Worm (Caenorhabditis elegans) whole organism, young adult: ENCODE data around the gene cyn-17.

ENCODE experiments used
- F33H1.4 ChIP-seq: fragments of 200-800 bp; sonication (Bioruptor generic); IDR thresholded peaks from 2 replicates; pipeline ENCODE4 v1.3.6; 2022; ENCODE audit warnings: missing genetic modification reagents, missing genetic modification characterization, missing compliant biosample characterization
- F49E8.2 ChIP-seq: sonication (generic microtip); optimal IDR thresholded peaks from 3 replicates; lab custom pipeline; 2017; ENCODE audit warnings: missing genetic modification characterization, mild to moderate bottlenecking, missing compliant biosample characterization, antibody characterized with exemption, moderate library complexity; ENCODE audit not compliant: insufficient read depth
- K11D2.4 ChIP-seq: fragments of 200-800 bp; sonication (Bioruptor generic); IDR thresholded peaks from 2 replicates; pipeline ENCODE4 v1.3.6; 2022; ENCODE audit warnings: missing genetic modification reagents, missing genetic modification characterization, missing compliant biosample characterization
- K12H6.12 ChIP-seq: fragments of 200-800 bp; sonication (Bioruptor generic); optimal IDR thresholded peaks from 2 replicates; lab custom pipeline; 2018; ENCODE audit warnings: mild to moderate bottlenecking, missing genetic modification characterization, missing compliant biosample characterization
- cebp-1 ChIP-seq, 2 experiments: fragments of 200-800 bp in 1 of 2; sonication (Bioruptor generic) in 1 of 2; sonication (generic microtip) in 1 of 2; IDR thresholded peaks in 1 of 2; optimal IDR thresholded peaks in 1 of 2; 2 replicates each; pipeline versions ENCODE4 v1.3.6 to Lab custom; 2017 to 2022; ENCODE audit warnings: missing compliant biosample characterization in 2 of 2, missing genetic modification characterization in 2 of 2, mild to moderate bottlenecking in 1 of 2, missing genetic modification reagents in 1 of 2, moderate library complexity in 1 of 2
- ceh-58 ChIP-seq: fragments of 200-800 bp; sonication (Bioruptor generic); IDR thresholded peaks from 2 replicates; pipeline ENCODE4 v1.3.6; 2022; ENCODE audit warnings: missing genetic modification characterization, missing compliant biosample characterization
- dox-1 ChIP-seq: fragments of 200-800 bp; sonication (Bioruptor generic); IDR thresholded peaks from 2 replicates; pipeline ENCODE4 v1.3.6; 2022; ENCODE audit warnings: missing genetic modification reagents, missing genetic modification characterization, missing compliant biosample characterization
- dpl-1 ChIP-seq: fragments of 150-350 bp; optimal IDR thresholded peaks from 2 replicates; lab custom pipeline; 2014; ENCODE audit warnings: missing biosample characterization, missing genetic modification reagents, missing genetic modification characterization
- ekl-4 ChIP-seq: fragments of 200-800 bp; sonication (Bioruptor generic); IDR thresholded peaks from 2 replicates; pipeline ENCODE4 v1.3.6; 2022; ENCODE audit warnings: missing genetic modification reagents, missing genetic modification characterization, missing compliant biosample characterization
- gei-17 ChIP-seq: fragments of 200-800 bp; sonication (Bioruptor generic); optimal IDR thresholded peaks from 2 replicates; lab custom pipeline; 2018; ENCODE audit warnings: mild to moderate bottlenecking, missing genetic modification characterization, missing compliant biosample characterization
- him-1 ChIP-seq: sonication (generic microtip); optimal IDR thresholded peaks from 2 replicates; lab custom pipeline; 2016; ENCODE audit warnings: missing genotype, missing genetic modification reagents, missing genetic modification characterization, missing compliant biosample characterization
- hlh-12 ChIP-seq: sonication (generic microtip); optimal IDR thresholded peaks from 2 replicates; lab custom pipeline; 2016; ENCODE audit warnings: missing genetic modification characterization, missing compliant biosample characterization
- hmg-1.2 ChIP-seq: fragments of 200-800 bp; sonication (Bioruptor generic); IDR thresholded peaks from 2 replicates; pipeline ENCODE4 v1.3.6; 2022; ENCODE audit warnings: missing genetic modification reagents, missing genetic modification characterization, missing compliant biosample characterization
- let-526 ChIP-seq: fragments of 200-800 bp; sonication (Bioruptor generic); IDR thresholded peaks from 2 replicates; pipeline ENCODE4 v1.3.6; 2022; ENCODE audit warnings: missing genetic modification reagents, missing genetic modification characterization, missing compliant biosample characterization
- let-607 ChIP-seq, 2 experiments: fragments of 200-800 bp in 1 of 2; sonication (Bioruptor generic) in 1 of 2; sonication (generic microtip) in 1 of 2; optimal IDR thresholded peaks; 2 replicates each; lab custom pipeline; 2016 to 2018; ENCODE audit warnings: mild to moderate bottlenecking in 2 of 2, missing compliant biosample characterization in 2 of 2, missing genetic modification characterization in 2 of 2, moderate library complexity in 2 of 2, missing genotype in 1 of 2
- lin-26 ChIP-seq: fragments of 200-800 bp; sonication (Bioruptor generic); IDR thresholded peaks from 2 replicates; pipeline ENCODE4 v1.3.6; 2022; ENCODE audit warnings: missing genetic modification reagents, missing genetic modification characterization, missing compliant biosample characterization
- lin-35 ChIP-seq, 3 experiments: fragments of 150-350 bp in 2 of 3; sonication (generic microtip) in 1 of 3; optimal IDR thresholded peaks; 2 replicates each; lab custom pipeline; 2014 to 2018; ENCODE audit warnings: missing biosample characterization in 3 of 3, missing genetic modification characterization in 3 of 3, missing genetic modification reagents in 3 of 3
- lin-40 ChIP-seq: sonication (generic microtip); optimal IDR thresholded peaks from 2 replicates; lab custom pipeline; 2016; ENCODE audit warnings: missing genetic modification characterization, mild to moderate bottlenecking, missing compliant biosample characterization, missing genotype, missing genetic modification reagents
- madf-3 ChIP-seq: fragments of 200-800 bp; sonication (Bioruptor generic); IDR thresholded peaks from 2 replicates; pipeline ENCODE4 v1.3.6; 2022; ENCODE audit warnings: missing genetic modification reagents, missing genetic modification characterization, missing compliant biosample characterization
- nfya-1 ChIP-seq: sonication (generic microtip); optimal IDR thresholded peaks from 2 replicates; lab custom pipeline; 2017; ENCODE audit warnings: antibody characterized with exemption, missing compliant biosample characterization, missing genetic modification characterization, borderline replicate concordance; ENCODE audit not compliant: insufficient read depth
- sea-2 ChIP-seq: fragments of 200-800 bp; sonication (Bioruptor generic); IDR thresholded peaks from 2 replicates; pipeline ENCODE4 v1.3.6; 2022; ENCODE audit warnings: missing genetic modification characterization, missing compliant biosample characterization
- snpc-1.3 ChIP-seq: sonication (generic microtip); optimal IDR thresholded peaks from 2 replicates; lab custom pipeline; 2017; ENCODE audit warnings: missing genetic modification characterization, mild to moderate bottlenecking, missing compliant biosample characterization, antibody characterized with exemption, moderate library complexity, missing genotype, missing genetic modification reagents; ENCODE audit not compliant: insufficient read depth
- ztf-3 ChIP-seq: fragments of 200-800 bp; sonication (Bioruptor generic); optimal IDR thresholded peaks from 2 replicates; lab custom pipeline; 2018; ENCODE audit warnings: mild to moderate bottlenecking, missing genetic modification characterization, missing compliant biosample characterization

Gene cyn-17

DNA sequence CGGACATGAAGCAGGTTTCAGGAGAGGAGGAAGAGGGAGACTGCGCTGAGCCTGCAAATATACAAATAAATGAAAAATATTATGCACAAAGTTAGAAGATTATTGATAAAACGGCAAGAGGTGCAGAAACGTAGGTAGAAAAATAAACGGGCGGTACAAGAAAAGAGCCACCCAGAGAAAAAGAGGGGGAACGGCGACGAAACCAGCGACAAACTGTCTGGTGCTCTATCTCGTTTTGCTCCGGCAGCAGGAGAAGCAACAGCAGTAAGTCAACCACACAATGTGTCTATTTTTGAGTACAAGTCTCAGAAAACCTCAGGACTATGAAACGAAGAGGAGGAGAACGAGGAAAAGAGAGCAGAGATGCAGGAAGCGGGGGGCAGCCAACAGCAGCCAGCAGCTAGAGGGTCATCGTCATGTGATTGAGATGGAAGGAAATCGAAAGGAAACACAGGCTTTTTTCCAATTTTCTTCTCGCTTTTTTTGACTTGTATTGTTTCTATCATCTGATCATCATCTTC is 46.3 kb downstream of the cyn-17 start, which contains the start of gene F26F12.3 (continued):
- peak; percentile 74 for TF ChIP-seq K12H6.12 (tag; lab: Kevin White, UChicago)
- TF ChIP-seq cebp-1 (GFP tag; IDR thresholded peaks at IDR 0.05; lab: Robert Waterston, UW), result no peak
- peak; percentile 84 for TF ChIP-seq cebp-1 (tag; optimal IDR thresholded peaks at IDR 0.05; lab: Kevin White, UChicago)
- 0 out of 2 replicates have a peak, but pooled peaks have one; percentile 20 for TF ChIP-seq ekl-4 (GFP tag; lab: Robert Waterston, UW)
- TF ChIP-seq hlh-12 (tag; lab: Kevin White, UChicago), result no peak

DNA sequence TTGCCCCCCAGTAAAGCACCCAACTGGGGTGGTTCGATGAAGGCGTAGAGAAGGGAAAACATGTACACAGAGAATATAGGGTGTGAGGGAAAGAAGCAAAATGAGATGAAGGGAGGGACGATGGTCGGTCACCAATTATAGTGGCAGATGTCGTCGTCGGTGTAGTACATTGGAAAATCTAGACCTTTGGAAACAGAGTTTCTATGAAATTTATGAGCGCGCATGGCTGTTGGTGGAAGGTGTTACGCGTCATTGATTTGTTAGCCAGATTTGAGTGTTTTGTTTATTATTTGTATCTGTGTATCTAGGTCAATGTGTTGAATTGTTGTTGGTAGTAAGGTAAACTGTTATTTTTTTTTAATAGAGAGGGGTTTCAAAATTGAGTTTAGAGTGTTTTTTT is 47.3 kb downstream of the cyn-17 start:
- TF ChIP-seq hmg-1.2 (GFP tag; lab: Robert Waterston, UW) (peak; percentile 19; the same call in 1 of the 2 replicates), dox-1 (GFP tag; lab: Robert Waterston, UW) (0 out of 2 replicates have a peak, but pooled peaks have one; percentile 29), ztf-3 (no peak)

DNA sequence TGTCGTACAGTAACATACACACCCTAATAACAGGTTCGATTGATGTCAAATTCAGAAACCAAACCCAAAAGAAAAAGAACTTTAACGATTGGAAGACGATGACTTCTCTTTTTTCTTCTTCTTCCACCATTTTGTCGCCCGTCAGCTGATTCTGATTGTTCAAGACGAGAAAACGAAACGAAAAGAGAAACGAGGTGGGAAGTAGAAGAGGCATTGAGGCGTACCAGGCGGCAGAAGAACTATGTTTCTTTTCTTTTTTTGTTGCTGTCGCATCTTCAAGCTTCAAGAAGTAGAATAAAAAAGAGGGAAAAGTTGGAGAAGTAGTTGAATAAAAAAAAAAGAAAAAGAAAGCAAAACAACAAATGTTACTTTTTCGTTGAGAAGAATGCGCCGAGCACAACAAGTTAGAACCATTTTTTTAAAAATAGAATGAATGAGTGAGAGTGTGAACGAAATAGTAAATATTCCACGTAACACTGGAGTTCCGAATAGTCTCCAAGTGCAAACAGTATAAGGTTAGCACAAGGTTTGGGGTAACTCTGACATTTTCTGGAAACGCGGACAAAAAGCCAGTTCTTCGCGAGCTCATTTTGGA is 48.6 kb downstream of the cyn-17 start:
- TF ChIP-seq lin-40 (tag; lab: Kevin White, UChicago) (peak; percentile 35), cebp-1 (GFP tag; IDR thresholded peaks at IDR 0.05; lab: Robert Waterston, UW) (no peak), cebp-1 (tag; optimal IDR thresholded peaks at IDR 0.05; lab: Kevin White, UChicago) (peak; percentile 14), K11D2.4 (0 out of 2 replicates have a peak, but pooled peaks have one; percentile 34), ztf-3 (no peak), dpl-1 (GFP tag; lab: Kevin White, UChicago) (no peak)
- TF ChIP-seq, all 124 proteins: peak for 3

DNA sequence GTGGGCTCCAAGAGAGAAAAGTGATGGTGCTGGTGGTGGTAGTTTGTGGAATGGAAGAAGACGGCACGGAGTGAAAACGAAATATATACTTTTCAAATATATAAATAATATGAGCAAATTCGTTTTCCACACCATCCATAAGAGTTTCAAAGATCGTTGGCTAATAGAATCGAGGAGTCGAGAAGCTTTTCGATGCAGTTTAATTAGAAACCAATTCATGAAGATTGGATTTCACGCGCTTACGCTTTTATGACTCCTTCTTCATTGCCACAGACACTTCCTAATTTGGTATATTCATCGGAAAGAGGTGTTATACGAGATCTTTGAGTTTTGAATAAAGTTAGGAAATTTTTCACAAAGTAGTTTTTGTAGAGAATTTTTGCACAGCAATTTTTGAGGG is 51.2 kb downstream of the cyn-17 start:
- TF ChIP-seq lin-26 (no peak), him-1 (no peak), F49E8.2 (tag; lab: Kevin White, UChicago) (no peak), gei-17 (GFP tag; lab: Kevin White, UChicago) (no peak), nfya-1 (tag; lab: Kevin White, UChicago) (no peak), madf-3 (GFP tag; lab: Robert Waterston, UW) (no peak), sea-2 (GFP tag; lab: Robert Waterston, UW) (no peak)
- TF ChIP-seq, all 124 proteins: peak for 0

DNA sequence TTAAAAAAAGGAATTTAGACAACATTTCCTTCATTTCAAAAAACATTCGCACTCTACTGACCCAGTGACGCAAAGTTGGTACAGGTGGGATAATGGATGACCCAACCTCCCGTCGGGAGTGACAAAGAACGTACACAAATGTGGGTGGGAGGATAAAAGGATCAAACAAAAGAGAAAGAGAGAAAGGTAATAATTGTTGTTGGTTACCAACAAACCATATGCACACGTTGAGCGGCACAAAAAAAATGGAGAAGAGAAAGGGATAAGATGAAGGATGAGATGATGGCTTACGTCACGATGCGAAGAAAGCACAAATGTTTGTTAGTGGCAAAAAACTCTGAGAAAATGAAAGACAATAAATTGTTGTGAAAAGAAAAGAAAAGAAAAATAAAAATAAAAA is 52.2 kb downstream of the cyn-17 start:
- TF ChIP-seq let-607 (tag; optimal IDR thresholded peaks at IDR 0.05; lab: Kevin White, UChicago) (no peak), F33H1.4 (GFP tag; lab: Robert Waterston, UW) (no peak), snpc-1.3 (tag; lab: Kevin White, UChicago) (no peak), K12H6.12 (tag; lab: Kevin White, UChicago) (peak; percentile 7), let-526 (no peak)

DNA sequence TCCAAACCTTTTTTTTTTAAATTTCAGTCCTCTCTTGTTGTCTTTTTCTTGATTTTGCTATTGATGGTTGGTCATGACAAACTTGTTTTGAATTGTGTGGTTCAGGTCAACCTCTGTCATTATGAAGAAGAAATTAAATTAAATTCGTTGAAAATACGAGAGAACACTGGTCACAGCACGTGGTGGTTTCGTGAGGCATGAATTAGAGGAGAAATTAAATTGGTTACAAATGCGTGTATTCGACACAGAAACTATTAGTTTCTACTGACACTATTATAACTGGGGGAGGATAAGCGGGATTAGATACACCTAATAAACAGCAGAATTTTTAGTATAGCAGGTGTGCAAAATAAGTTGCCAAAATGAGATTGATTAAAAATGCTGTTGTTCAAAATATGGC is 52.6 kb downstream of the cyn-17 start:
- TF ChIP-seq F33H1.4 (GFP tag; lab: Robert Waterston, UW) (no peak), ceh-58 (no peak), lin-35 (GFP tag; optimal IDR thresholded peaks at IDR 0.05; lab: Kevin White, UChicago) (peak in 1 of 3 experiments; percentile 31), sea-2 (GFP tag; lab: Robert Waterston, UW) (no peak)
